Worm (Caenorhabditis elegans): Measurements from ENCODE around the gene F01D5.8.

- TF ChIP-seq mep-1 (tag; optimal IDR thresholded peaks at IDR 0.05) (no peak), ztf-4 (tag; optimal IDR thresholded peaks at IDR 0.05) (no peak), ces-1 (GFP tag; optimal IDR thresholded peaks at IDR 0.05) (no peak), lin-15B (tag; optimal IDR thresholded peaks at IDR 0.05) (no peak), nhr-28 (tag; optimal IDR thresholded peaks at IDR 0.05) (no peak), mdl-1 (tag; optimal IDR thresholded peaks at IDR 0.05) (no peak), lin-39 (tag; optimal IDR thresholded peaks at IDR 0.05) (no peak), zip-4 (GFP tag; optimal IDR thresholded peaks at IDR 0.05) (no peak), unc-130 (tag; optimal IDR thresholded peaks at IDR 0.05) (no peak), aly-2 (tag; optimal IDR thresholded peaks at IDR 0.05) (no peak), nhr-11 (tag; optimal IDR thresholded peaks at IDR 0.05) (no peak), tbx-2 (tag; optimal IDR thresholded peaks at IDR 0.05) (no peak), nhr-77 (tag; optimal IDR thresholded peaks at IDR 0.05) (no peak)
Observed at ce11 chrII:14006210-14006609, 4.3 kb upstream of the F01D5.8 start, which contains the start of gene F01D5.6.
